Worm (Caenorhabditis elegans): ENCODE data around the gene gpa-2.

ce11 chrV:8401267-8401666, 30.5 kb downstream of the gpa-2 start:
- TF ChIP-seq sea-1 (GFP tag; conservative IDR thresholded peaks at IDR 0.05) (no peak), flt-1 (GFP tag; IDR thresholded peaks at IDR 0.05) (no peak), ama-1 (optimal IDR thresholded peaks at IDR 0.05) (no peak), ceh-13 (GFP tag; optimal IDR thresholded peaks at IDR 0.05) (no peak), ceh-36 (tag; optimal IDR thresholded peaks at IDR 0.05) (no peak), hmg-4 (GFP tag; optimal IDR thresholded peaks at IDR 0.05) (no peak), hmbx-1 (tag; optimal IDR thresholded peaks at IDR 0.05) (no peak), B0310.2 (tag; optimal IDR thresholded peaks at IDR 0.05) (no peak), scrt-1 (GFP tag; IDR thresholded peaks at IDR 0.05) (no peak), tra-4 (tag; optimal IDR thresholded peaks at IDR 0.05) (no peak), F13C5.2 (tag; optimal IDR thresholded peaks at IDR 0.05) (no peak), pes-1 (GFP tag; IDR thresholded peaks at IDR 0.05) (no peak), aly-1 (tag; optimal IDR thresholded peaks at IDR 0.05) (no peak), ets-7 (tag; optimal IDR thresholded peaks at IDR 0.05) (no peak)

Data from whole organism, early embryonic.